Worm (Caenorhabditis elegans) whole organism, early embryonic: ENCODE measurements around the gene T24C2.5.

ENCODE experiments used
- B0310.2 ChIP-seq: sonication (generic microtip); optimal IDR thresholded peaks from 2 replicates; lab custom pipeline; 2016; ENCODE audit warnings: mild to moderate bottlenecking, missing genetic modification characterization, missing compliant biosample characterization
- F13C5.2 ChIP-seq: sonication (generic microtip); optimal IDR thresholded peaks from 2 replicates; lab custom pipeline; 2017; ENCODE audit warnings: mild to moderate bottlenecking, missing genetic modification characterization, inconsistent platforms, missing compliant biosample characterization
- aly-1 ChIP-seq: sonication (generic microtip); optimal IDR thresholded peaks from 2 replicates; lab custom pipeline; 2016; ENCODE audit warnings: missing genetic modification characterization, missing compliant biosample characterization
- ama-1 ChIP-seq: fragments of 150-350 bp; optimal IDR thresholded peaks from 2 replicates; lab custom pipeline; 2014
- ceh-13 ChIP-seq: fragments of 200-800 bp; sonication (Bioruptor generic); optimal IDR thresholded peaks from 2 replicates; lab custom pipeline; 2018; ENCODE audit warnings: mild to moderate bottlenecking, missing genetic modification characterization, missing compliant biosample characterization
- ceh-36 ChIP-seq: sonication (generic microtip); optimal IDR thresholded peaks from 2 replicates; lab custom pipeline; 2016; ENCODE audit warnings: missing genetic modification characterization, inconsistent platforms, missing compliant biosample characterization
- ets-7 ChIP-seq: sonication (generic microtip); optimal IDR thresholded peaks from 2 replicates; lab custom pipeline; 2016; ENCODE audit warnings: missing genotype, missing genetic modification characterization, missing compliant biosample characterization
- flt-1 ChIP-seq: fragments of 200-800 bp; sonication (Bioruptor generic); IDR thresholded peaks from 2 replicates; pipeline ENCODE4 v1.3.6; 2022; ENCODE audit warnings: missing genetic modification characterization, missing compliant biosample characterization
- hmbx-1 ChIP-seq: sonication (generic microtip); optimal IDR thresholded peaks from 2 replicates; lab custom pipeline; 2016; ENCODE audit warnings: mild to moderate bottlenecking, missing genetic modification characterization, missing compliant biosample characterization
- hmg-4 ChIP-seq: fragments of 200-800 bp; sonication (Bioruptor generic); optimal IDR thresholded peaks from 2 replicates; lab custom pipeline; 2018; ENCODE audit warnings: mild to moderate bottlenecking, missing genetic modification characterization, missing compliant biosample characterization
- hnd-1 ChIP-seq: sonication (generic microtip); optimal IDR thresholded peaks from 2 replicates; lab custom pipeline; 2016; ENCODE audit warnings: missing genetic modification characterization, missing compliant biosample characterization
- pes-1 ChIP-seq: fragments of 200-800 bp; sonication (Bioruptor generic); IDR thresholded peaks from 2 replicates; pipeline ENCODE4 v1.3.6; 2022; ENCODE audit warnings: missing genetic modification reagents, missing genetic modification characterization, missing compliant biosample characterization
- scrt-1 ChIP-seq: fragments of 200-800 bp; sonication (Bioruptor generic); IDR thresholded peaks from 2 replicates; pipeline ENCODE4 v1.3.6; 2022; ENCODE audit warnings: missing genetic modification characterization, missing compliant biosample characterization
- sea-1 ChIP-seq: fragments of 200-800 bp; sonication (Bioruptor generic); conservative IDR thresholded peaks from 2 replicates; pipeline ENCODE4 v1.3.6; 2022; ENCODE audit warnings: missing genetic modification characterization, missing compliant biosample characterization
- tbx-11 ChIP-seq: fragments of 200-800 bp; sonication (Bioruptor generic); IDR thresholded peaks from 2 replicates; pipeline ENCODE4 v1.3.6; 2022; ENCODE audit warnings: missing genetic modification characterization, missing compliant biosample characterization
- tbx-37 ChIP-seq: fragments of 200-800 bp; sonication (Bioruptor generic); conservative IDR thresholded peaks from 2 replicates; pipeline ENCODE4 v1.3.6; 2022; ENCODE audit warnings: missing genetic modification reagents, missing genetic modification characterization, missing compliant biosample characterization
- tra-4 ChIP-seq: sonication (generic microtip); optimal IDR thresholded peaks from 2 replicates; lab custom pipeline; 2017; ENCODE audit warnings: missing genetic modification characterization, missing compliant biosample characterization

T24C2.5 gene

ce11 chrX:14491103-14491502, 43.1 kb upstream of the T24C2.5 start:
- TF ChIP-seq F13C5.2 (tag; lab: Kevin White, UChicago): no peak
- 0 out of 2 replicates have a peak, but pooled peaks have one; percentile 26 for TF ChIP-seq tbx-37 (GFP tag; lab: Robert Waterston, UW)
- TF ChIP-seq ama-1 (lab: Kevin White, UChicago): peak; percentile 36
- TF ChIP-seq tbx-11 (GFP tag; lab: Robert Waterston, UW): peak; percentile 40; the same call in 1 of the 2 replicates
- TF ChIP-seq ceh-36 (tag; lab: Kevin White, UChicago): no peak
- no peak for TF ChIP-seq sea-1
- no peak for TF ChIP-seq ceh-13 (GFP tag; lab: Kevin White, UChicago)

- TF ChIP-seq sea-1: no peak
- no peak for TF ChIP-seq pes-1
- TF ChIP-seq B0310.2 (tag; lab: Kevin White, UChicago): no peak
- TF ChIP-seq flt-1 (GFP tag; lab: Robert Waterston, UW): no peak
- no peak for TF ChIP-seq tbx-37 (GFP tag; lab: Robert Waterston, UW)
- TF ChIP-seq ama-1 (lab: Kevin White, UChicago): no peak
- no peak for TF ChIP-seq hnd-1 (tag; lab: Kevin White, UChicago)
- TF ChIP-seq hmbx-1 (tag; lab: Kevin White, UChicago): no peak
- TF ChIP-seq ceh-13 (GFP tag; lab: Kevin White, UChicago): no peak
- TF ChIP-seq ceh-36 (tag; lab: Kevin White, UChicago): no peak
- TF ChIP-seq tbx-11 (GFP tag; lab: Robert Waterston, UW): no peak
- TF ChIP-seq scrt-1: no peak
- TF ChIP-seq F13C5.2 (tag; lab: Kevin White, UChicago): no peak
- TF ChIP-seq hmg-4: no peak
- no peak for TF ChIP-seq tra-4
These were observed 41.8 kb upstream of the T24C2.5 start for ce11 chrX:14492441-14492840.

ce11 chrX:14495075-14495474, 39.1 kb upstream of the T24C2.5 start:
- no peak for TF ChIP-seq sea-1
- no peak for TF ChIP-seq F13C5.2 (tag; lab: Kevin White, UChicago)
- TF ChIP-seq tra-4: no peak
- TF ChIP-seq pes-1: no peak
- TF ChIP-seq hmbx-1 (tag; lab: Kevin White, UChicago): no peak

- no peak for TF ChIP-seq F13C5.2 (tag; lab: Kevin White, UChicago)
- no peak for TF ChIP-seq ets-7 (tag; lab: Kevin White, UChicago)
These were observed 38.4 kb upstream of the T24C2.5 start, which contains the start of gene ztf-14 for ce11 chrX:14495785-14496184. Gene ztf-14, plus strand, starts transcription at chrX:14496085.

ce11 chrX:14496545-14496944, 37.7 kb upstream of the T24C2.5 start:
- TF ChIP-seq F13C5.2 (tag; lab: Kevin White, UChicago) (no peak), flt-1 (GFP tag; lab: Robert Waterston, UW) (no peak), sea-1 (no peak), hmg-4 (no peak), tbx-37 (GFP tag; lab: Robert Waterston, UW) (no peak), B0310.2 (tag; lab: Kevin White, UChicago) (no peak), ets-7 (tag; lab: Kevin White, UChicago) (no peak), tbx-11 (GFP tag; lab: Robert Waterston, UW) (no peak), ama-1 (lab: Kevin White, UChicago) (no peak), hnd-1 (tag; lab: Kevin White, UChicago) (no peak), tra-4 (no peak), pes-1 (no peak), ceh-36 (tag; lab: Kevin White, UChicago) (no peak), hmbx-1 (tag; lab: Kevin White, UChicago) (no peak), scrt-1 (no peak), aly-1 (tag; lab: Kevin White, UChicago) (no peak), ceh-13 (GFP tag; lab: Kevin White, UChicago) (no peak)

- TF ChIP-seq scrt-1: no peak
- no peak for TF ChIP-seq tbx-37 (GFP tag; lab: Robert Waterston, UW)
- TF ChIP-seq hmg-4: no peak
- TF ChIP-seq ceh-36 (tag; lab: Kevin White, UChicago): no peak
- no peak for TF ChIP-seq ets-7 (tag; lab: Kevin White, UChicago)
- no peak for TF ChIP-seq B0310.2 (tag; lab: Kevin White, UChicago)
- no peak for TF ChIP-seq flt-1 (GFP tag; lab: Robert Waterston, UW)
- TF ChIP-seq hmbx-1 (tag; lab: Kevin White, UChicago): no peak
- TF ChIP-seq ceh-13 (GFP tag; lab: Kevin White, UChicago): no peak
- no peak for TF ChIP-seq sea-1
- no peak for TF ChIP-seq tbx-11 (GFP tag; lab: Robert Waterston, UW)
- TF ChIP-seq pes-1: no peak
- no peak for TF ChIP-seq tra-4
These were observed 34.3 kb upstream of the T24C2.5 start for ce11 chrX:14499830-14500409.

ce11 chrX:14500422-14501058, 33.7 kb upstream of the T24C2.5 start:
- no peak for TF ChIP-seq F13C5.2 (tag; lab: Kevin White, UChicago)
- TF ChIP-seq flt-1 (GFP tag; lab: Robert Waterston, UW): no peak
- TF ChIP-seq ceh-13 (GFP tag; lab: Kevin White, UChicago): no peak
- TF ChIP-seq ceh-36 (tag; lab: Kevin White, UChicago): no peak
- TF ChIP-seq tbx-37 (GFP tag; lab: Robert Waterston, UW): no peak
- TF ChIP-seq hmg-4: no peak
- no peak for TF ChIP-seq hnd-1 (tag; lab: Kevin White, UChicago)
- no peak for TF ChIP-seq tra-4
- TF ChIP-seq hmbx-1 (tag; lab: Kevin White, UChicago): no peak
- TF ChIP-seq ama-1 (lab: Kevin White, UChicago): no peak
- no peak for TF ChIP-seq scrt-1
- TF ChIP-seq tbx-11 (GFP tag; lab: Robert Waterston, UW): no peak
- no peak for TF ChIP-seq ets-7 (tag; lab: Kevin White, UChicago)
- TF ChIP-seq sea-1: no peak
- no peak for TF ChIP-seq pes-1
- no peak for TF ChIP-seq B0310.2 (tag; lab: Kevin White, UChicago)
- no peak for TF ChIP-seq aly-1 (tag; lab: Kevin White, UChicago)
